Worm (Caenorhabditis elegans) whole organism, L2 larva: ENCODE results near the gene gst-35.

ENCODE experiments used
- C34F6.9 ChIP-seq: fragments of 150-350 bp; optimal IDR thresholded peaks from 2 replicates; lab custom pipeline; 2014; ENCODE audit warnings: missing biosample characterization, missing genetic modification characterization
- F13H6.1 ChIP-seq: sonication (generic microtip); optimal IDR thresholded peaks from 2 replicates; lab custom pipeline; 2016; ENCODE audit warnings: missing genetic modification characterization, missing compliant biosample characterization
- Y55F3AM.14 ChIP-seq: fragments of 200-800 bp; sonication (Bioruptor generic); optimal IDR thresholded peaks from 2 replicates; lab custom pipeline; 2018; ENCODE audit warnings: mild to moderate bottlenecking, missing genetic modification characterization, missing compliant biosample characterization
- alr-1 ChIP-seq: fragments of 150-350 bp; optimal IDR thresholded peaks from 2 replicates; lab custom pipeline; 2014; ENCODE audit warnings: missing biosample characterization, missing genetic modification characterization
- blmp-1 ChIP-seq: sonication (generic microtip); optimal IDR thresholded peaks from 2 replicates; lab custom pipeline; 2017; ENCODE audit warnings: missing genetic modification characterization, mild to moderate bottlenecking, missing compliant biosample characterization, antibody characterized with exemption, moderate library complexity; ENCODE audit not compliant: insufficient read depth
- ceh-16 ChIP-seq: fragments of 150-350 bp; optimal IDR thresholded peaks from 2 replicates; lab custom pipeline; 2014; ENCODE audit warnings: missing biosample characterization, missing genetic modification characterization
- crh-2 ChIP-seq: sonication (generic microtip); optimal IDR thresholded peaks from 2 replicates; lab custom pipeline; 2017; ENCODE audit warnings: missing biosample characterization, missing genetic modification characterization
- egl-27 ChIP-seq: sonication (generic microtip); optimal IDR thresholded peaks from 3 replicates; lab custom pipeline; 2017; ENCODE audit warnings: missing biosample characterization, missing genetic modification reagents, missing genetic modification characterization
- elt-1 ChIP-seq: fragments of 150-350 bp; optimal IDR thresholded peaks from 2 replicates; lab custom pipeline; 2014; ENCODE audit warnings: missing biosample characterization, missing genetic modification characterization
- elt-3 ChIP-seq: sonication (generic microtip); optimal IDR thresholded peaks from 2 replicates; lab custom pipeline; 2017; ENCODE audit warnings: missing biosample characterization, missing genetic modification characterization
- fos-1 ChIP-seq: fragments of 150-350 bp; optimal IDR thresholded peaks from 2 replicates; lab custom pipeline; 2014; ENCODE audit warnings: missing biosample characterization, missing genetic modification characterization
- gmeb-1 ChIP-seq: fragments of 150-350 bp; optimal IDR thresholded peaks from 2 replicates; lab custom pipeline; 2014; ENCODE audit warnings: missing biosample characterization, missing genetic modification characterization
- lin-11 ChIP-seq: fragments of 150-350 bp; sonication (generic microtip); optimal IDR thresholded peaks from 2 replicates; lab custom pipeline; 2014; ENCODE audit warnings: missing biosample characterization, missing genetic modification characterization, inconsistent platforms, mixed read lengths
- lin-39 ChIP-seq: fragments of 150-350 bp; optimal IDR thresholded peaks from 2 replicates; lab custom pipeline; 2014; ENCODE audit warnings: missing biosample characterization, missing genetic modification reagents, missing genetic modification characterization
- lsy-2 ChIP-seq, 2 experiments: fragments of 150-350 bp in 1 of 2; sonication (generic microtip) in 1 of 2; optimal IDR thresholded peaks; 2 replicates each; lab custom pipeline; 2014 to 2017; ENCODE audit warnings: missing biosample characterization in 2 of 2, missing genetic modification characterization in 2 of 2
- mab-5 ChIP-seq: fragments of 150-350 bp; optimal IDR thresholded peaks from 2 replicates; lab custom pipeline; 2014; ENCODE audit warnings: missing biosample characterization, missing genetic modification characterization
- mbf-1 ChIP-seq: sonication (generic microtip); optimal IDR thresholded peaks from 2 replicates; lab custom pipeline; 2017; ENCODE audit warnings: missing biosample characterization, missing genetic modification characterization
- nhr-10 ChIP-seq: sonication (generic microtip); optimal IDR thresholded peaks from 2 replicates; lab custom pipeline; 2017; ENCODE audit warnings: missing biosample characterization, missing genetic modification characterization
- nhr-12 ChIP-seq: fragments of 150-350 bp; optimal IDR thresholded peaks from 2 replicates; lab custom pipeline; 2014; ENCODE audit warnings: missing biosample characterization, missing genetic modification characterization
- nhr-23 ChIP-seq: fragments of 150-350 bp; optimal IDR thresholded peaks from 2 replicates; lab custom pipeline; 2014; ENCODE audit warnings: missing biosample characterization, missing genetic modification reagents, missing genetic modification characterization
- nhr-25 ChIP-seq: fragments of 150-350 bp; sonication (generic microtip); optimal IDR thresholded peaks from 3 replicates; lab custom pipeline; 2014; ENCODE audit warnings: missing biosample characterization, missing genetic modification characterization
- nhr-6 ChIP-seq: fragments of 150-350 bp; optimal IDR thresholded peaks from 2 replicates; lab custom pipeline; 2014; ENCODE audit warnings: missing biosample characterization, missing genetic modification characterization
- nhr-77 ChIP-seq: fragments of 150-350 bp; optimal IDR thresholded peaks from 2 replicates; lab custom pipeline; 2014; ENCODE audit warnings: missing biosample characterization, missing genetic modification characterization
- sem-4 ChIP-seq: fragments of 150-350 bp; optimal IDR thresholded peaks from 2 replicates; lab custom pipeline; 2014; ENCODE audit warnings: missing biosample characterization, missing genetic modification reagents, missing genetic modification characterization
- skn-1 ChIP-seq: sonication (generic microtip); optimal IDR thresholded peaks from 2 replicates; lab custom pipeline; 2017; ENCODE audit warnings: missing biosample characterization, missing genetic modification characterization
- sma-3 ChIP-seq: sonication (generic microtip); optimal IDR thresholded peaks from 2 replicates; lab custom pipeline; 2016; ENCODE audit warnings: missing genetic modification reagents, missing genetic modification characterization, missing compliant biosample characterization
- sma-9 ChIP-seq, 2 experiments: fragments of 150-350 bp in 1 of 2; sonication (generic microtip) in 1 of 2; optimal IDR thresholded peaks; 2 replicates each; lab custom pipeline; 2014 to 2016; ENCODE audit warnings: missing genetic modification characterization in 2 of 2, mild to moderate bottlenecking in 1 of 2, missing biosample characterization in 1 of 2, missing compliant biosample characterization in 1 of 2, missing genetic modification reagents in 1 of 2, moderate library complexity in 1 of 2
- snpc-4 ChIP-seq: fragments of 150-350 bp; optimal IDR thresholded peaks from 2 replicates; lab custom pipeline; 2014; ENCODE audit warnings: missing biosample characterization, missing genetic modification characterization
- unc-39 ChIP-seq: fragments of 150-350 bp; optimal IDR thresholded peaks from 2 replicates; lab custom pipeline; 2014; ENCODE audit warnings: missing biosample characterization, missing genetic modification characterization
- unc-55 ChIP-seq: fragments of 150-350 bp; sonication (generic microtip); optimal IDR thresholded peaks from 3 replicates; lab custom pipeline; 2014; ENCODE audit warnings: missing biosample characterization, missing genetic modification reagents, missing genetic modification characterization
- unc-62 ChIP-seq: fragments of 150-350 bp; optimal IDR thresholded peaks from 2 replicates; lab custom pipeline; 2014; ENCODE audit warnings: missing biosample characterization, missing genetic modification reagents, missing genetic modification characterization
- zag-1 ChIP-seq: fragments of 150-350 bp; optimal IDR thresholded peaks from 2 replicates; lab custom pipeline; 2014; ENCODE audit warnings: missing biosample characterization, missing genetic modification characterization
- ztf-1 ChIP-seq: fragments of 200-800 bp; sonication (Bioruptor generic); conservative IDR thresholded peaks from 2 replicates; pipeline ENCODE4 v1.3.6; 2022; ENCODE audit warnings: missing genetic modification characterization, missing compliant biosample characterization
- ztf-11 ChIP-seq: sonication (generic microtip); optimal IDR thresholded peaks from 2 replicates; lab custom pipeline; 2017; ENCODE audit warnings: missing biosample characterization, missing genetic modification characterization
- ztf-4 ChIP-seq: fragments of 150-350 bp; optimal IDR thresholded peaks from 2 replicates; lab custom pipeline; 2014; ENCODE audit warnings: missing biosample characterization, missing genetic modification characterization

Gene gst-35

ce11 chrII:15220116-15220515 is 34.9 kb upstream of the gst-35 start:
- TF ChIP-seq lin-11 (tag; lab: Kevin White, UChicago): no peak
- no peak for TF ChIP-seq nhr-12
- TF ChIP-seq alr-1 (tag; lab: Kevin White, UChicago): no peak
- no peak for TF ChIP-seq mbf-1
- TF ChIP-seq fos-1 (tag; lab: Kevin White, UChicago): no peak
- TF ChIP-seq ztf-11 (tag; lab: Kevin White, UChicago): no peak
- no peak for TF ChIP-seq gmeb-1 (tag; lab: Kevin White, UChicago)
- no peak for TF ChIP-seq unc-62 (GFP tag; lab: Kevin White, UChicago)
- no peak for TF ChIP-seq skn-1 (tag; lab: Kevin White, UChicago)
- no peak for TF ChIP-seq unc-39 (tag; lab: Kevin White, UChicago)
- TF ChIP-seq Y55F3AM.14: no peak
- TF ChIP-seq lsy-2 (tag; optimal IDR thresholded peaks at IDR 0.05; lab: Kevin White, UChicago): no peak
- no peak for TF ChIP-seq unc-55 (GFP tag; lab: Kevin White, UChicago)
- TF ChIP-seq elt-3 (tag; lab: Kevin White, UChicago): no peak
- no peak for TF ChIP-seq nhr-10
- TF ChIP-seq crh-2 (tag; lab: Kevin White, UChicago): no peak
- TF ChIP-seq mab-5 (tag; lab: Kevin White, UChicago): no peak

ce11 chrII:15219033-15219432 is 33.8 kb upstream of the gst-35 start:
- TF ChIP-seq Y55F3AM.14 (no peak), sma-3 (no peak), egl-27 (tag; lab: Kevin White, UChicago) (no peak), sem-4 (tag; lab: Kevin White, UChicago) (no peak), nhr-25 (no peak), skn-1 (tag; lab: Kevin White, UChicago) (no peak), nhr-10 (no peak), nhr-77 (tag; lab: Kevin White, UChicago) (no peak), elt-1 (tag; lab: Kevin White, UChicago) (no peak), ztf-11 (tag; lab: Kevin White, UChicago) (no peak)

ce11 chrII:15218609-15219008 is 33.4 kb upstream of the gst-35 start:
- TF ChIP-seq crh-2 (tag; lab: Kevin White, UChicago) (no peak), ztf-1 (GFP tag; lab: Robert Waterston, UW) (no peak), C34F6.9 (tag; lab: Kevin White, UChicago) (no peak), nhr-10 (no peak), F13H6.1 (tag; lab: Kevin White, UChicago) (no peak), lin-39 (tag; lab: Kevin White, UChicago) (no peak), mab-5 (tag; lab: Kevin White, UChicago) (no peak), nhr-25 (no peak), zag-1 (tag; lab: Kevin White, UChicago) (no peak), snpc-4 (tag; lab: Kevin White, UChicago) (no peak)

ce11 chrII:15217949-15218348 is 32.8 kb upstream of the gst-35 start:
- TF ChIP-seq blmp-1 (tag; lab: Kevin White, UChicago) (peak; percentile 11), skn-1 (tag; lab: Kevin White, UChicago) (no peak), sma-9 (GFP tag; optimal IDR thresholded peaks at IDR 0.05; lab: Kevin White, UChicago) (no peak), sma-9 (tag; optimal IDR thresholded peaks at IDR 0.05; lab: Kevin White, UChicago) (no peak)

- TF ChIP-seq egl-27 (tag; lab: Kevin White, UChicago): peak; percentile 18
- TF ChIP-seq ztf-4 (tag; lab: Kevin White, UChicago): no peak
- TF ChIP-seq elt-1 (tag; lab: Kevin White, UChicago): peak; percentile 99
- TF ChIP-seq nhr-6 (tag; lab: Kevin White, UChicago): no peak
- TF ChIP-seq sma-9 (GFP tag; optimal IDR thresholded peaks at IDR 0.05; lab: Kevin White, UChicago): peak; percentile 86
- TF ChIP-seq sma-9 (tag; optimal IDR thresholded peaks at IDR 0.05; lab: Kevin White, UChicago): no peak
- TF ChIP-seq blmp-1 (tag; lab: Kevin White, UChicago): peak; percentile 16
- TF ChIP-seq snpc-4 (tag; lab: Kevin White, UChicago): no peak
- TF ChIP-seq nhr-25: peak; percentile 37
- TF ChIP-seq F13H6.1 (tag; lab: Kevin White, UChicago): peak; percentile 46
- peak; percentile 61 for TF ChIP-seq ceh-16 (tag; lab: Kevin White, UChicago)
- peak; percentile 32 for TF ChIP-seq nhr-23 (tag; lab: Kevin White, UChicago)
Observed at ce11 chrII:15213732-15214131, 28.5 kb upstream of the gst-35 start.
